Worm (Caenorhabditis elegans): ENCODE results near the gene C25A11.2.

DNA sequence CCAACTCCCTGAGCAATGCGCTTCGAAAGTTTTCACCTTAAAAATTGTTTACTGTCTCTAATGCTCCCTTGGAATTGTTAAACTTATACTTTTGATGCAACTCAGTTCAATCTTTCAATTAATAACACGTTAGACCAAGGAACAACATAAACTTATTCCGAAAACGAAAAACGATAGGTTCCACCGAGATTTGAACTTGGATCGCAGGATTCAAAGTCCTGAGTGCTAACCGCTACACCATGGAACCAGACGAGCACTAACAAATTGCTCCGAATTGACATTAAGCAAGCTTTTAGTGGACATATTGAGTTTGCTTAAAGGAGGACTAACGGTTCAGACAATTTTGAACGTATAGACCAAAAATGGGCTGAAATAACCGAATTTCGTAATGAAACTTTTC lies 39.4 kb upstream of the C25A11.2 start:
- TF ChIP-seq alr-1 (tag; optimal IDR thresholded peaks at IDR 0.05; ENCODE audit: borderline replicate concordance) = no peak
- no peak for TF ChIP-seq mep-1 (tag; optimal IDR thresholded peaks at IDR 0.05)
- TF ChIP-seq tbx-2 (tag; optimal IDR thresholded peaks at IDR 0.05) = no peak
- no peak for TF ChIP-seq nhr-12 (tag; optimal IDR thresholded peaks at IDR 0.05)
- no peak for TF ChIP-seq aly-2 (tag; optimal IDR thresholded peaks at IDR 0.05)
- TF ChIP-seq unc-86 (tag; optimal IDR thresholded peaks at IDR 0.05) = no peak
- no peak for TF ChIP-seq nhr-11 (tag; optimal IDR thresholded peaks at IDR 0.05)
